Worm (Caenorhabditis elegans) whole organism, young adult: ENCODE data around the gene F47B7.3.

Experiments used
- B0336.3 ChIP-seq: fragments of 200-800 bp; sonication (Bioruptor generic); IDR thresholded peaks from 2 replicates; pipeline ENCODE4 v1.3.6; 2022; ENCODE audit warnings: missing genetic modification characterization, missing compliant biosample characterization
- C17E4.6 ChIP-seq: fragments of 200-800 bp; sonication (Bioruptor generic); IDR thresholded peaks from 2 replicates; pipeline ENCODE4 v1.3.6; 2022; ENCODE audit warnings: missing genetic modification reagents, missing genetic modification characterization, missing compliant biosample characterization
- F55B11.4 ChIP-seq: sonication (generic microtip); optimal IDR thresholded peaks from 2 replicates; lab custom pipeline; 2016; ENCODE audit warnings: missing compliant biosample characterization, missing genetic modification characterization, borderline replicate concordance; ENCODE audit not compliant: insufficient read depth
- F57A8.1 ChIP-seq: fragments of 200-800 bp; sonication (Bioruptor generic); optimal IDR thresholded peaks from 2 replicates; lab custom pipeline; 2018; ENCODE audit warnings: mild to moderate bottlenecking, missing genetic modification characterization, moderate library complexity, missing compliant biosample characterization
- K12H6.12 ChIP-seq: fragments of 200-800 bp; sonication (Bioruptor generic); optimal IDR thresholded peaks from 2 replicates; lab custom pipeline; 2018; ENCODE audit warnings: mild to moderate bottlenecking, missing genetic modification characterization, missing compliant biosample characterization
- T26A5.8 ChIP-seq: sonication (generic microtip); optimal IDR thresholded peaks from 2 replicates; lab custom pipeline; 2016; ENCODE audit warnings: missing genetic modification characterization, missing compliant biosample characterization
- Y56A3A.18 ChIP-seq: fragments of 200-800 bp; sonication (Bioruptor generic); IDR thresholded peaks from 2 replicates; pipeline ENCODE4 v1.3.6; 2022; ENCODE audit warnings: missing genetic modification reagents, missing genetic modification characterization, missing compliant biosample characterization
- Y79H2A.3 ChIP-seq: fragments of 200-800 bp; sonication (Bioruptor generic); conservative IDR thresholded peaks from 2 replicates; pipeline ENCODE4 v1.3.6; 2022; ENCODE audit warnings: missing genetic modification reagents, missing genetic modification characterization, missing compliant biosample characterization
- ZK185.1 ChIP-seq: sonication (generic microtip); optimal IDR thresholded peaks from 2 replicates; lab custom pipeline; 2016; ENCODE audit warnings: mild to moderate bottlenecking, missing genetic modification characterization, missing compliant biosample characterization; ENCODE audit not compliant: poor library complexity, severe bottlenecking
- aptf-3 ChIP-seq: fragments of 200-800 bp; sonication (Bioruptor generic); IDR thresholded peaks from 2 replicates; pipeline ENCODE4 v1.3.6; 2022; ENCODE audit warnings: missing genetic modification characterization, missing compliant biosample characterization
- atf-7 ChIP-seq: sonication (generic microtip); optimal IDR thresholded peaks from 2 replicates; lab custom pipeline; 2017; ENCODE audit warnings: mild to moderate bottlenecking, missing genetic modification characterization, missing compliant biosample characterization
- attf-5 ChIP-seq: fragments of 200-800 bp; sonication (Bioruptor generic); optimal IDR thresholded peaks from 2 replicates; lab custom pipeline; 2018; ENCODE audit warnings: mild to moderate bottlenecking, missing genetic modification characterization, missing compliant biosample characterization
- bed-1 ChIP-seq: fragments of 200-800 bp; sonication (Bioruptor generic); IDR thresholded peaks from 2 replicates; pipeline ENCODE4 v1.3.6; 2022; ENCODE audit warnings: missing genetic modification reagents, missing genetic modification characterization, missing compliant biosample characterization
- bed-2 ChIP-seq: fragments of 200-800 bp; sonication (Bioruptor generic); IDR thresholded peaks from 2 replicates; pipeline ENCODE4 v1.3.6; 2022; ENCODE audit warnings: missing genetic modification reagents, missing genetic modification characterization, missing compliant biosample characterization
- cebp-1 ChIP-seq, 2 experiments: fragments of 200-800 bp in 1 of 2; sonication (Bioruptor generic) in 1 of 2; sonication (generic microtip) in 1 of 2; IDR thresholded peaks in 1 of 2; optimal IDR thresholded peaks in 1 of 2; 2 replicates each; pipeline versions ENCODE4 v1.3.6 to Lab custom; 2017 to 2022; ENCODE audit warnings: missing compliant biosample characterization in 2 of 2, missing genetic modification characterization in 2 of 2, mild to moderate bottlenecking in 1 of 2, missing genetic modification reagents in 1 of 2, moderate library complexity in 1 of 2
- dox-1 ChIP-seq: fragments of 200-800 bp; sonication (Bioruptor generic); IDR thresholded peaks from 2 replicates; pipeline ENCODE4 v1.3.6; 2022; ENCODE audit warnings: missing genetic modification reagents, missing genetic modification characterization, missing compliant biosample characterization
- egl-44 ChIP-seq: fragments of 200-800 bp; sonication (Bioruptor generic); IDR thresholded peaks from 2 replicates; pipeline ENCODE4 v1.3.6; 2022; ENCODE audit warnings: missing genetic modification reagents, missing genetic modification characterization, missing compliant biosample characterization
- egrh-3 ChIP-seq: fragments of 200-800 bp; sonication (Bioruptor generic); IDR thresholded peaks from 2 replicates; pipeline ENCODE4 v1.3.6; 2022; ENCODE audit warnings: missing genetic modification reagents, missing genetic modification characterization, missing compliant biosample characterization
- ets-4 ChIP-seq: fragments of 200-800 bp; sonication (Bioruptor generic); optimal IDR thresholded peaks from 2 replicates; lab custom pipeline; 2018; ENCODE audit warnings: mild to moderate bottlenecking, missing genetic modification characterization, missing compliant biosample characterization
- hlh-26 ChIP-seq: fragments of 200-800 bp; sonication (Bioruptor generic); conservative IDR thresholded peaks from 2 replicates; pipeline ENCODE4 v1.3.6; 2022; ENCODE audit warnings: missing genetic modification reagents, missing genetic modification characterization, missing compliant biosample characterization
- hmg-20 ChIP-seq: fragments of 200-800 bp; sonication (Bioruptor generic); IDR thresholded peaks from 2 replicates; pipeline ENCODE4 v1.3.6; 2022; ENCODE audit warnings: missing genetic modification reagents, missing genetic modification characterization, missing compliant biosample characterization
- hrde-1 ChIP-seq: sonication (generic microtip); optimal IDR thresholded peaks from 2 replicates; lab custom pipeline; 2016; ENCODE audit warnings: missing genetic modification characterization, mild to moderate bottlenecking, missing compliant biosample characterization, moderate library complexity, missing genotype, missing genetic modification reagents, borderline replicate concordance
- hsf-1 ChIP-seq: fragments of 200-800 bp; sonication (Bioruptor generic); IDR thresholded peaks from 2 replicates; pipeline ENCODE4 v1.3.6; 2022; ENCODE audit warnings: missing genetic modification reagents, missing genetic modification characterization, missing compliant biosample characterization
- let-526 ChIP-seq: fragments of 200-800 bp; sonication (Bioruptor generic); IDR thresholded peaks from 2 replicates; pipeline ENCODE4 v1.3.6; 2022; ENCODE audit warnings: missing genetic modification reagents, missing genetic modification characterization, missing compliant biosample characterization
- let-607 ChIP-seq, 2 experiments: fragments of 200-800 bp in 1 of 2; sonication (Bioruptor generic) in 1 of 2; sonication (generic microtip) in 1 of 2; optimal IDR thresholded peaks; 2 replicates each; lab custom pipeline; 2016 to 2018; ENCODE audit warnings: mild to moderate bottlenecking in 2 of 2, missing compliant biosample characterization in 2 of 2, missing genetic modification characterization in 2 of 2, moderate library complexity in 2 of 2, missing genotype in 1 of 2
- lin-35 ChIP-seq, 3 experiments: fragments of 150-350 bp in 2 of 3; sonication (generic microtip) in 1 of 3; optimal IDR thresholded peaks; 2 replicates each; lab custom pipeline; 2014 to 2018; ENCODE audit warnings: missing biosample characterization in 3 of 3, missing genetic modification characterization in 3 of 3, missing genetic modification reagents in 3 of 3
- lin-54 ChIP-seq: fragments of 200-800 bp; sonication (Bioruptor generic); optimal IDR thresholded peaks from 2 replicates; lab custom pipeline; 2018; ENCODE audit warnings: mild to moderate bottlenecking, missing genetic modification characterization, missing compliant biosample characterization
- lsy-27 ChIP-seq: sonication (generic microtip); optimal IDR thresholded peaks from 2 replicates; lab custom pipeline; 2017; ENCODE audit warnings: missing genetic modification characterization, mild to moderate bottlenecking, missing compliant biosample characterization, antibody characterized with exemption, missing genotype, borderline replicate concordance; ENCODE audit not compliant: insufficient read depth
- mcd-1 ChIP-seq: fragments of 200-800 bp; sonication (Bioruptor generic); IDR thresholded peaks from 2 replicates; pipeline ENCODE4 v1.3.6; 2022; ENCODE audit warnings: missing genetic modification reagents, missing genetic modification characterization, missing compliant biosample characterization
- mes-4 ChIP-seq: sonication (generic microtip); optimal IDR thresholded peaks from 2 replicates; lab custom pipeline; 2016; ENCODE audit warnings: missing genotype, missing genetic modification characterization, missing compliant biosample characterization
- nfya-1 ChIP-seq: sonication (generic microtip); optimal IDR thresholded peaks from 2 replicates; lab custom pipeline; 2017; ENCODE audit warnings: antibody characterized with exemption, missing compliant biosample characterization, missing genetic modification characterization, borderline replicate concordance; ENCODE audit not compliant: insufficient read depth
- nhr-27 ChIP-seq: fragments of 200-800 bp; sonication (Bioruptor generic); optimal IDR thresholded peaks from 2 replicates; lab custom pipeline; 2018; ENCODE audit warnings: mild to moderate bottlenecking, missing genetic modification characterization, moderate library complexity, missing compliant biosample characterization
- nhr-80 ChIP-seq: sonication (generic microtip); optimal IDR thresholded peaks from 2 replicates; lab custom pipeline; 2016; ENCODE audit warnings: missing genetic modification characterization, missing compliant biosample characterization
- rcor-1 ChIP-seq: fragments of 200-800 bp; sonication (Bioruptor generic); IDR thresholded peaks from 2 replicates; pipeline ENCODE4 v1.3.6; 2022; ENCODE audit warnings: missing genetic modification reagents, missing genetic modification characterization, missing compliant biosample characterization
- rpc-1 ChIP-seq, 2 experiments: fragments of 150-350 bp in 1 of 2; sonication (generic microtip) in 1 of 2; optimal IDR thresholded peaks; 2 replicates each; lab custom pipeline; 2014 to 2018; ENCODE audit warnings: missing biosample characterization in 1 of 2, missing genetic modification characterization in 1 of 2, missing genetic modification reagents in 1 of 2, missing genotype in 1 of 2
- sea-2 ChIP-seq: fragments of 200-800 bp; sonication (Bioruptor generic); IDR thresholded peaks from 2 replicates; pipeline ENCODE4 v1.3.6; 2022; ENCODE audit warnings: missing genetic modification characterization, missing compliant biosample characterization
- snpc-1.1 ChIP-seq: sonication (generic microtip); optimal IDR thresholded peaks from 2 replicates; lab custom pipeline; 2017; ENCODE audit warnings: missing genetic modification characterization, mild to moderate bottlenecking, missing compliant biosample characterization, antibody characterized with exemption, moderate library complexity, missing genotype, missing genetic modification reagents; ENCODE audit not compliant: insufficient read depth
- snpc-4 ChIP-seq, 5 experiments: fragments of 150-350 bp in 1 of 5; sonication (generic microtip) in 4 of 5; optimal IDR thresholded peaks; 2 replicates each; lab custom pipeline; 2014 to 2018; ENCODE audit warnings: missing genetic modification characterization in 5 of 5, missing biosample characterization in 3 of 5, antibody characterized with exemption in 2 of 5, mild to moderate bottlenecking in 2 of 5, missing compliant biosample characterization in 2 of 5, missing genotype in 2 of 5, moderate library complexity in 2 of 5, missing genetic modification reagents in 1 of 5
- unc-62 ChIP-seq: fragments of 150-350 bp; optimal IDR thresholded peaks from 2 replicates; lab custom pipeline; 2014; ENCODE audit warnings: missing biosample characterization, missing genetic modification reagents, missing genetic modification characterization
- ztf-22 ChIP-seq: fragments of 200-800 bp; sonication (Bioruptor generic); optimal IDR thresholded peaks from 2 replicates; lab custom pipeline; 2018; ENCODE audit warnings: mild to moderate bottlenecking, missing genetic modification characterization, moderate library complexity, missing compliant biosample characterization

Gene F47B7.3

DNA sequence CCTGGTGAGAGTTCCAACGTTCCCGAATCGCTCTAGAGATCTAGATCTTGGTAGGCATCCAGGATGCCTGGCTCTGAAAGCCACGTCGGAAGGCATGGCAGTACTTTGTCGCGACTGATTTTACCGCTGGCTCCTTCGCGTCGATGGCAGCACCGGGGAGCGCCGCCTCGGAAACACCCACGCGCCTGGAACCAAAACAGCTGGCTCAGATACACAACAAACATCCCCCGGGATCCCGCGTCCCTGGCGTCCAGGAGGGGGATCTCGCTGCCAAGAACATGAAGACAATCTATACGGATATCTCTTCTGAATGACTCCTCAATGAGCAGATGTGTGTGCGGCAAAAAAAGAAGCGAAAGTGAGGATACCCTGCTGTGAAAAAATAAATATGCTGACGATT lies 30.9 kb downstream of the F47B7.3 start:
- no peak for TF ChIP-seq rcor-1 (GFP tag; lab: Robert Waterston, UW)
- TF ChIP-seq lin-35 (GFP tag; optimal IDR thresholded peaks at IDR 0.05; lab: Kevin White, UChicago): no peak
- no peak for TF ChIP-seq C17E4.6 (GFP tag; lab: Robert Waterston, UW)
- TF ChIP-seq F55B11.4 (tag; lab: Kevin White, UChicago): no peak
- no peak for TF ChIP-seq aptf-3 (GFP tag; lab: Robert Waterston, UW)
- no peak for TF ChIP-seq unc-62
- no peak for TF ChIP-seq bed-1
- no peak for TF ChIP-seq attf-5 (GFP tag; lab: Kevin White, UChicago)
- TF ChIP-seq nfya-1: no peak
- no peak for TF ChIP-seq F57A8.1 (GFP tag; lab: Kevin White, UChicago)
- TF ChIP-seq K12H6.12 (tag; lab: Kevin White, UChicago): no peak

DNA sequence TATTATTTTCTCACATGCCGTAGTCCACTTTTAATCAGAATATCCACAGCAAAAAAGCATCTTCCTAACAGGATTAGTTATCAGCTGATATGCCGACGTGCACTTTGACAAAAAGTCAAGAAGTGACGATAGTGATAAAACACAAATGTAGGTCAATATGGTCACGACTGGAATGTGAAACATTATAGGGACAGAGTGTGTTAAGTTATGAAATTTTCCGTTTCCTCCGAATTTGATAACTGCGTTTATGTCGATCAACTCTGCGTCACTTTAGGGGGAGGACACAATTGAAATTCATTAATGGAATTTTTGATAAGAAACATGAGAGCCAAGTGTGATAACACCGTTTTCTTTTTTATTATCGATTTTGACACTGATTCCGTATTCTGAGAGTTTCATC lies 35.2 kb downstream of the F47B7.3 start, which contains the start of gene aex-4:
Gene aex-4 (plus strand): TSS at position 312 of the 400 bp plus-strand sequence.
- peak; percentile 96 for TF ChIP-seq nhr-80 (tag; lab: Kevin White, UChicago)
- no peak for TF ChIP-seq ztf-22 (GFP tag; lab: Kevin White, UChicago)
- TF ChIP-seq cebp-1 (GFP tag; IDR thresholded peaks at IDR 0.05; lab: Robert Waterston, UW): peak; percentile 66
- no peak for TF ChIP-seq cebp-1 (tag; optimal IDR thresholded peaks at IDR 0.05; lab: Kevin White, UChicago)
- no peak for TF ChIP-seq lin-35 (GFP tag; optimal IDR thresholded peaks at IDR 0.05; lab: Kevin White, UChicago)
- peak; percentile 23 to 52 for TF ChIP-seq let-607 (tag; optimal IDR thresholded peaks at IDR 0.05; lab: Kevin White, UChicago)
- no peak for TF ChIP-seq hlh-26 (GFP tag; lab: Robert Waterston, UW)
- TF ChIP-seq atf-7 (tag; lab: Kevin White, UChicago): peak; percentile 68
- 0 out of 2 replicates have a peak, but pooled peaks have one; percentile 34 for TF ChIP-seq Y56A3A.18 (GFP tag; lab: Robert Waterston, UW)
- TF ChIP-seq ets-4 (GFP tag; lab: Kevin White, UChicago): peak; percentile 7
- TF ChIP-seq ZK185.1: no peak
- TF ChIP-seq bed-1: no peak
- TF ChIP-seq egl-44: peak; percentile 66; the same call in 1 of the 2 replicates
- TF ChIP-seq snpc-4 (GFP tag; optimal IDR thresholded peaks at IDR 0.05; lab: Kevin White, UChicago): no peak
- no peak for TF ChIP-seq snpc-4 (tag; optimal IDR thresholded peaks at IDR 0.05; lab: Kevin White, UChicago)
- peak; percentile 42; the same call in 1 of the 2 replicates for TF ChIP-seq dox-1 (GFP tag; lab: Robert Waterston, UW)

DNA sequence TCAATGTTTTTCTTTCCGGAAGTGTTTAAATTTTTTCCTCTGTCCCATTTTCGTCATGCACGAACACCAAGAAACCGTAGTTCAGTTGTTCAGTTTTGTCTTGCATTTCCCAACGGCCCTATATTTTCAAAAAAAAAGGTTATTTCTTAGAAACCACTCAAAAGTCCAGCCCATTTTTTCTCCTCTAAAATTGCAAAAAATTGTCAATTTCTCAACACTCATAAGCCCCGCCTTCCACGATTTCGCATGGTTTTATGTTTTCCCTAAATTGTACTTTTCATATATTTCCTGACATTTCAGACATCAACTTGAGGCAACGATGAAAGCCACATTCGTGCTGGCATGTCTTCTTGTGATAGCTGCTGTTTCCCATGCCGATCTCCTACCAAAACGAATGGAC lies 36.9 kb downstream of the F47B7.3 start, which contains the start of gene nlp-1:
Gene nlp-1 (plus strand): TSS at position 301 of the 400 bp plus-strand sequence.
- no peak for TF ChIP-seq ztf-22 (GFP tag; lab: Kevin White, UChicago)
- TF ChIP-seq let-526: no peak
- no peak for TF ChIP-seq egrh-3 (GFP tag; lab: Robert Waterston, UW)
- TF ChIP-seq hrde-1 (tag; lab: Kevin White, UChicago): no peak
- TF ChIP-seq mes-4 (tag; lab: Kevin White, UChicago): no peak
- TF ChIP-seq B0336.3 (GFP tag; lab: Robert Waterston, UW): no peak
- TF ChIP-seq lsy-27 (tag; lab: Kevin White, UChicago): no peak
- TF ChIP-seq Y79H2A.3 (GFP tag; lab: Robert Waterston, UW): no peak
- no peak for TF ChIP-seq mcd-1 (GFP tag; lab: Robert Waterston, UW)

DNA sequence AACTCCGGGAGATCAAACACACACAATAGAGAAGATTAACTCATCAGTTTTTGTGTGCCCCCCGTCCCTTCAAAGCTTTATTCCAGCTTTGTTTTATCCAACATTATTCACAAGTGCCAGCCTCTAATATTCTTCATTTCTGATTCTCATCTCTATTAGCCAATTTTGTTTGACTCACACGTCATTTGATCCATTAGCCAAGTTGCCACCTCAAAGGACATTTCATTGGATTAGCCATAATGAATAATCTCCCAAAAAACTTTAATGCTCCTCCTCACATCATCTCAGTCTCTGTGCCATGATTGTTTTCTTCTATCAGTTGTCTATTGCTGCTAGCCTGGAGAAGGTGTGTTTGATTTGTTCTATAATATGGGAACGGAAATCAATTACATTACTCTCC lies 38.8 kb downstream of the F47B7.3 start:
- TF ChIP-seq lin-54 (GFP tag; lab: Kevin White, UChicago) (no peak), sea-2 (GFP tag; lab: Robert Waterston, UW) (no peak), snpc-1.1 (tag; lab: Kevin White, UChicago) (no peak), T26A5.8 (no peak), hsf-1 (GFP tag; lab: Robert Waterston, UW) (no peak), nhr-27 (tag; lab: Kevin White, UChicago) (no peak), ZK185.1 (no peak), hmg-20 (GFP tag; lab: Robert Waterston, UW) (no peak), unc-62 (no peak), rpc-1 (optimal IDR thresholded peaks at IDR 0.05; lab: Kevin White, UChicago) (no peak), rpc-1 (tag; optimal IDR thresholded peaks at IDR 0.05; lab: Kevin White, UChicago) (no peak), K12H6.12 (tag; lab: Kevin White, UChicago) (no peak), bed-2 (GFP tag; lab: Robert Waterston, UW) (no peak), lsy-27 (tag; lab: Kevin White, UChicago) (no peak)
